Worm (Caenorhabditis elegans) whole organism, young adult: ENCODE measurements around the gene F59E11.7.

Source experiments
- B0336.3 ChIP-seq: fragments of 200-800 bp; sonication (Bioruptor generic); IDR thresholded peaks from 2 replicates; pipeline ENCODE4 v1.3.6; 2022; ENCODE audit warnings: missing genetic modification characterization, missing compliant biosample characterization
- C06A6.2 ChIP-seq: fragments of 200-800 bp; sonication (Bioruptor generic); conservative IDR thresholded peaks from 2 replicates; pipeline ENCODE4 v1.3.6; 2022; ENCODE audit warnings: missing genetic modification characterization, missing compliant biosample characterization
- F22D6.2 ChIP-seq: sonication (generic microtip); optimal IDR thresholded peaks from 2 replicates; lab custom pipeline; 2016; ENCODE audit warnings: mild to moderate bottlenecking, missing genetic modification characterization, missing compliant biosample characterization
- F23B12.7 ChIP-seq: sonication (generic microtip); optimal IDR thresholded peaks from 2 replicates; lab custom pipeline; 2017; ENCODE audit warnings: missing genetic modification characterization, mild to moderate bottlenecking, missing compliant biosample characterization, antibody characterized with exemption, moderate library complexity; ENCODE audit not compliant: insufficient read depth
- F37B4.10 ChIP-seq: fragments of 200-800 bp; sonication (Bioruptor generic); IDR thresholded peaks from 2 replicates; pipeline ENCODE4 v1.3.6; 2022; ENCODE audit warnings: missing genetic modification characterization, missing compliant biosample characterization
- F52B5.7 ChIP-seq: sonication (generic microtip); optimal IDR thresholded peaks from 2 replicates; lab custom pipeline; 2016; ENCODE audit warnings: mild to moderate bottlenecking, missing genetic modification characterization, missing compliant biosample characterization
- T26A5.8 ChIP-seq: sonication (generic microtip); optimal IDR thresholded peaks from 2 replicates; lab custom pipeline; 2016; ENCODE audit warnings: missing genetic modification characterization, missing compliant biosample characterization
- Y67H2A.10 ChIP-seq: fragments of 200-800 bp; sonication (Bioruptor generic); conservative IDR thresholded peaks from 2 replicates; pipeline ENCODE4 v1.3.6; 2022; ENCODE audit warnings: missing genetic modification reagents, missing genetic modification characterization, missing compliant biosample characterization
- Y95B8A.8 ChIP-seq: fragments of 200-800 bp; sonication (Bioruptor generic); IDR thresholded peaks from 2 replicates; pipeline ENCODE4 v1.3.6; 2022; ENCODE audit warnings: missing genetic modification reagents, missing genetic modification characterization, missing compliant biosample characterization
- ZK185.1 ChIP-seq: sonication (generic microtip); optimal IDR thresholded peaks from 2 replicates; lab custom pipeline; 2016; ENCODE audit warnings: mild to moderate bottlenecking, missing genetic modification characterization, missing compliant biosample characterization; ENCODE audit not compliant: poor library complexity, severe bottlenecking
- akir-1 ChIP-seq: fragments of 200-800 bp; sonication (Bioruptor generic); optimal IDR thresholded peaks from 2 replicates; lab custom pipeline; 2018; ENCODE audit warnings: mild to moderate bottlenecking, missing genetic modification characterization, moderate library complexity, missing compliant biosample characterization
- bed-1 ChIP-seq: fragments of 200-800 bp; sonication (Bioruptor generic); IDR thresholded peaks from 2 replicates; pipeline ENCODE4 v1.3.6; 2022; ENCODE audit warnings: missing genetic modification reagents, missing genetic modification characterization, missing compliant biosample characterization
- cebp-1 ChIP-seq, 2 experiments: fragments of 200-800 bp in 1 of 2; sonication (Bioruptor generic) in 1 of 2; sonication (generic microtip) in 1 of 2; IDR thresholded peaks in 1 of 2; optimal IDR thresholded peaks in 1 of 2; 2 replicates each; pipeline versions ENCODE4 v1.3.6 to Lab custom; 2017 to 2022; ENCODE audit warnings: missing compliant biosample characterization in 2 of 2, missing genetic modification characterization in 2 of 2, mild to moderate bottlenecking in 1 of 2, missing genetic modification reagents in 1 of 2, moderate library complexity in 1 of 2
- ceh-27 ChIP-seq: fragments of 200-800 bp; sonication (Bioruptor generic); optimal IDR thresholded peaks from 2 replicates; lab custom pipeline; 2018; ENCODE audit warnings: mild to moderate bottlenecking, missing genetic modification characterization, moderate library complexity, missing compliant biosample characterization
- ceh-91 ChIP-seq: fragments of 200-800 bp; sonication (Bioruptor generic); IDR thresholded peaks from 2 replicates; pipeline ENCODE4 v1.3.6; 2022; ENCODE audit warnings: missing genetic modification reagents, missing genetic modification characterization, missing compliant biosample characterization
- dpff-1 ChIP-seq: sonication (generic microtip); optimal IDR thresholded peaks from 2 replicates; lab custom pipeline; 2017; ENCODE audit warnings: mild to moderate bottlenecking, missing genetic modification characterization, missing compliant biosample characterization
- dpl-1 ChIP-seq: fragments of 150-350 bp; optimal IDR thresholded peaks from 2 replicates; lab custom pipeline; 2014; ENCODE audit warnings: missing biosample characterization, missing genetic modification reagents, missing genetic modification characterization
- efl-1 ChIP-seq: fragments of 150-350 bp; optimal IDR thresholded peaks from 2 replicates; lab custom pipeline; 2014; ENCODE audit warnings: missing biosample characterization, missing genetic modification reagents, missing genetic modification characterization
- egl-18 ChIP-seq: fragments of 200-800 bp; sonication (Bioruptor generic); IDR thresholded peaks from 2 replicates; pipeline ENCODE4 v1.3.6; 2022; ENCODE audit warnings: missing genetic modification reagents, missing genetic modification characterization, missing compliant biosample characterization
- hmg-1.2 ChIP-seq: fragments of 200-800 bp; sonication (Bioruptor generic); IDR thresholded peaks from 2 replicates; pipeline ENCODE4 v1.3.6; 2022; ENCODE audit warnings: missing genetic modification reagents, missing genetic modification characterization, missing compliant biosample characterization
- hmg-20 ChIP-seq: fragments of 200-800 bp; sonication (Bioruptor generic); IDR thresholded peaks from 2 replicates; pipeline ENCODE4 v1.3.6; 2022; ENCODE audit warnings: missing genetic modification reagents, missing genetic modification characterization, missing compliant biosample characterization
- let-526 ChIP-seq: fragments of 200-800 bp; sonication (Bioruptor generic); IDR thresholded peaks from 2 replicates; pipeline ENCODE4 v1.3.6; 2022; ENCODE audit warnings: missing genetic modification reagents, missing genetic modification characterization, missing compliant biosample characterization
- let-607 ChIP-seq, 2 experiments: fragments of 200-800 bp in 1 of 2; sonication (Bioruptor generic) in 1 of 2; sonication (generic microtip) in 1 of 2; optimal IDR thresholded peaks; 2 replicates each; lab custom pipeline; 2016 to 2018; ENCODE audit warnings: mild to moderate bottlenecking in 2 of 2, missing compliant biosample characterization in 2 of 2, missing genetic modification characterization in 2 of 2, moderate library complexity in 2 of 2, missing genotype in 1 of 2
- lin-54 ChIP-seq: fragments of 200-800 bp; sonication (Bioruptor generic); optimal IDR thresholded peaks from 2 replicates; lab custom pipeline; 2018; ENCODE audit warnings: mild to moderate bottlenecking, missing genetic modification characterization, missing compliant biosample characterization
- lir-1 ChIP-seq: fragments of 200-800 bp; sonication (Bioruptor generic); conservative IDR thresholded peaks from 2 replicates; pipeline ENCODE4 v1.3.6; 2022; ENCODE audit warnings: missing genetic modification reagents, missing genetic modification characterization, missing compliant biosample characterization
- lsl-1 ChIP-seq: fragments of 200-800 bp; sonication (Bioruptor generic); optimal IDR thresholded peaks from 2 replicates; lab custom pipeline; 2018; ENCODE audit warnings: mild to moderate bottlenecking, missing genetic modification characterization, moderate library complexity, missing compliant biosample characterization
- madf-10 ChIP-seq: sonication (generic microtip); optimal IDR thresholded peaks from 2 replicates; lab custom pipeline; 2016; ENCODE audit warnings: mild to moderate bottlenecking, missing genetic modification characterization, missing compliant biosample characterization
- madf-6 ChIP-seq: fragments of 200-800 bp; sonication (Bioruptor generic); IDR thresholded peaks from 2 replicates; pipeline ENCODE4 v1.3.6; 2022; ENCODE audit warnings: missing genetic modification reagents, missing genetic modification characterization, missing compliant biosample characterization
- nfya-1 ChIP-seq: sonication (generic microtip); optimal IDR thresholded peaks from 2 replicates; lab custom pipeline; 2017; ENCODE audit warnings: antibody characterized with exemption, missing compliant biosample characterization, missing genetic modification characterization, borderline replicate concordance; ENCODE audit not compliant: insufficient read depth
- nfyb-1 ChIP-seq: fragments of 200-800 bp; sonication (Bioruptor generic); IDR thresholded peaks from 2 replicates; pipeline ENCODE4 v1.3.6; 2022; ENCODE audit warnings: missing genetic modification reagents, missing genetic modification characterization, missing compliant biosample characterization
- nhr-120 ChIP-seq: fragments of 200-800 bp; sonication (Bioruptor generic); IDR thresholded peaks from 2 replicates; pipeline ENCODE4 v1.3.6; 2022; ENCODE audit warnings: missing genetic modification characterization, missing compliant biosample characterization
- nhr-27 ChIP-seq: fragments of 200-800 bp; sonication (Bioruptor generic); optimal IDR thresholded peaks from 2 replicates; lab custom pipeline; 2018; ENCODE audit warnings: mild to moderate bottlenecking, missing genetic modification characterization, moderate library complexity, missing compliant biosample characterization
- nhr-80 ChIP-seq: sonication (generic microtip); optimal IDR thresholded peaks from 2 replicates; lab custom pipeline; 2016; ENCODE audit warnings: missing genetic modification characterization, missing compliant biosample characterization
- pbrm-1 ChIP-seq: fragments of 200-800 bp; sonication (Bioruptor generic); IDR thresholded peaks from 2 replicates; pipeline ENCODE4 v1.3.6; 2022; ENCODE audit warnings: missing genetic modification reagents, missing genetic modification characterization, missing compliant biosample characterization
- rec-8 ChIP-seq, 2 experiments: sonication (generic microtip); optimal IDR thresholded peaks; 2 replicates each; lab custom pipeline; 2016; ENCODE audit warnings: mild to moderate bottlenecking in 2 of 2, missing genetic modification characterization in 2 of 2, missing genetic modification reagents in 2 of 2, missing genotype in 2 of 2, missing biosample characterization in 1 of 2, missing compliant biosample characterization in 1 of 2, moderate library complexity in 1 of 2
- sptf-2 ChIP-seq: fragments of 200-800 bp; sonication (Bioruptor generic); optimal IDR thresholded peaks from 2 replicates; lab custom pipeline; 2018; ENCODE audit warnings: mild to moderate bottlenecking, missing genetic modification characterization, missing compliant biosample characterization
- unc-130 ChIP-seq: sonication (generic microtip); optimal IDR thresholded peaks from 2 replicates; lab custom pipeline; 2016; ENCODE audit warnings: missing genetic modification reagents, missing genetic modification characterization, missing compliant biosample characterization
- ztf-25 ChIP-seq: fragments of 200-800 bp; sonication (Bioruptor generic); IDR thresholded peaks from 2 replicates; pipeline ENCODE4 v1.3.6; 2022; ENCODE audit warnings: missing genetic modification reagents, missing genetic modification characterization, missing compliant biosample characterization

F59E11.7 gene

ce11 chrV:8966086-8966485 lies 24.0 kb upstream of the F59E11.7 start, which contains the start of gene nhr-219:
Gene nhr-219, minus strand, starts transcription at chrV:8966186.
- TF ChIP-seq lin-54 (GFP tag; lab: Kevin White, UChicago) (no peak), lsl-1 (no peak), ceh-27 (GFP tag; lab: Kevin White, UChicago) (no peak), unc-130 (GFP tag; lab: Kevin White, UChicago) (no peak), F22D6.2 (tag; lab: Kevin White, UChicago) (no peak), egl-18 (no peak), cebp-1 (GFP tag; IDR thresholded peaks at IDR 0.05; lab: Robert Waterston, UW) (no peak), cebp-1 (tag; optimal IDR thresholded peaks at IDR 0.05; lab: Kevin White, UChicago) (no peak), pbrm-1 (GFP tag; lab: Robert Waterston, UW) (no peak), nfya-1 (tag; lab: Kevin White, UChicago) (no peak), ceh-91 (no peak), F23B12.7 (no peak)
- TF ChIP-seq, all 124 proteins: peak for 0

- TF ChIP-seq sptf-2 (GFP tag; lab: Kevin White, UChicago) (no peak), ztf-25 (GFP tag; lab: Robert Waterston, UW) (no peak), madf-6 (GFP tag; lab: Robert Waterston, UW) (no peak), let-526 (GFP tag; lab: Robert Waterston, UW) (no peak), nfyb-1 (GFP tag; lab: Robert Waterston, UW) (no peak), lir-1 (GFP tag; lab: Robert Waterston, UW) (no peak), madf-10 (no peak)
Measured at ce11 chrV:8972271-8972670, 17.8 kb upstream of the F59E11.7 start, which contains the start of gene nhr-195. Gene nhr-195, minus strand, starts transcription at chrV:8972371.

DNA sequence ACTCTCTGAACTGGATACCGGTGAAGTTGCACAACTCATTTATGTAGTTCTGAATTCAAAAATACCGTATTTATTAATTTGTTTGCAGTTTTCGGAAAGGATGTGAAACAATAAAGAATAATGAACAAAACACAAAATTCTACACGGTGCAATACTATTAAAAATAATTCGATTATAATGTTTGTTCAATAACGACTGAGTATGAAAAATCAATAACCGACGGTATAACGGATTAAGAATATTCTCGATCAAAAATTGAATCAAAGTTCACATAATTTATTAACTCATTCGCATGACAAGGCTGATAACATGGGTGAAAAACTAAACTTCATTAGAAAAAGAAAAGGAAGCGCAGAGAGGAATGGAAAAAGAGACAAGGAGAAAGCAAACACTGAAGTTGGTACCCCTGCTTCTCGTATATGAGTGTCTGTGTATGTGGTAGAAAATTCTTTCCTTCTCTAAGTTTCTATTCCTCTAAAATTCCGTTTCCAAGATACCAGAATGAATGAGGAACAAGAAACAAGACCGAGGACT lies 15.1 kb upstream of the F59E11.7 start, which contains the start of gene nhr-143:
Gene nhr-143, minus strand, starts transcription at position 51 of the 534 bp plus-strand sequence.
- TF ChIP-seq hmg-1.2 (GFP tag; lab: Robert Waterston, UW) (no peak), F52B5.7 (tag; lab: Kevin White, UChicago) (no peak), nhr-80 (peak; percentile 63), efl-1 (GFP tag; lab: Kevin White, UChicago) (no peak)

DNA sequence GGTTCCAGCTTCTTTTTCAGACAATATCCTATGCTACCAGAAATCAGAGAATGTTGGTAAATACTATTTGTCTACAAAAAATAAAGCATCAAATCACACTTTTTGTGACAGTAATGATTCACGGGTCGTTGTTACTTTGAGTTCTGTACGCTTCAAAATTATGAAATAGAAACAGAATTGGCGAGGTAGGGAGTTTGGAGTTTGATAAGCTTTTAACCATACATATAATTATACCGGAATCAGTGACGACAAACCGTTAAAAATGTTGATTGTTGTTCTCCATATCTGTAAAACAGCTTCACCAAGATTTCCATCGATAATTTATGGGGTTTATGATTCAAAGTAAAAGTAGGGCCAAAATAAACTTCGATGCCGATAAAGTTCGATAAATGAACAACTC lies 12.1 kb upstream of the F59E11.7 start:
- TF ChIP-seq madf-10 (no peak), cebp-1 (GFP tag; IDR thresholded peaks at IDR 0.05; lab: Robert Waterston, UW) (peak; percentile 34; the same call in 1 of the 2 replicates), cebp-1 (tag; optimal IDR thresholded peaks at IDR 0.05; lab: Kevin White, UChicago) (no peak)

DNA sequence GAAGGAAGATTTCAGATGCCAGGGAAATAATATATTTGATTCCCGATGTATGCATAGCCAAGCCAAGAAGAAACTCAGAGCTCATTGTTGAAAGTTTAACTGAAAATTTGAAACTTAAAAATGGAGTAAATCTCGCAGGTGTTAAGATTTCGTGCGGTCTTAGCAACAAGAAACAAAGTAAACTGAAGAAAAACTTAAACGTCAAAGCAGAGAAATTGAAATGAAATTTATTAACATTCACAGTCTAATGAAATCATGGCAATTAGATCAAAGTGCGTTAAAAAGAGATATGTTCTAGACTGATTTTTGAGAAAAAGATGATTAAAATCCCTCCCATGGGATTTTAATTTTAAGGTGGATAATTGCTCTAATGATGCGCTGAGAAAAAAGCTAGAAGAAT lies 9.2 kb upstream of the F59E11.7 start, which contains the start of gene str-84:
Gene str-84, minus strand, starts transcription at position 101 of the 400 bp plus-strand sequence.
- TF ChIP-seq T26A5.8 (tag; lab: Kevin White, UChicago) (no peak), lin-54 (GFP tag; lab: Kevin White, UChicago) (no peak), rec-8 (tag; optimal IDR thresholded peaks at IDR 0.05; lab: Kevin White, UChicago) (no peak), let-526 (GFP tag; lab: Robert Waterston, UW) (no peak), nhr-120 (no peak), dpff-1 (no peak), Y67H2A.10 (no peak), hmg-20 (GFP tag; lab: Robert Waterston, UW) (no peak), Y95B8A.8 (GFP tag; lab: Robert Waterston, UW) (no peak), dpl-1 (GFP tag; lab: Kevin White, UChicago) (no peak), C06A6.2 (GFP tag; lab: Robert Waterston, UW) (no peak), ZK185.1 (tag; lab: Kevin White, UChicago) (no peak), bed-1 (GFP tag; lab: Robert Waterston, UW) (no peak), nhr-27 (tag; lab: Kevin White, UChicago) (no peak), B0336.3 (GFP tag; lab: Robert Waterston, UW) (no peak), akir-1 (GFP tag; lab: Kevin White, UChicago) (no peak), pbrm-1 (GFP tag; lab: Robert Waterston, UW) (no peak), F37B4.10 (no peak), let-607 (tag; optimal IDR thresholded peaks at IDR 0.05; lab: Kevin White, UChicago) (no peak)
